Fruit fly (Drosophila melanogaster) whole organism, embryonic: Measurements from ENCODE around the gene CG43693.

Source experiments
- Ada2b ChIP-seq: fragments of 200-800 bp; sonication (Bioruptor generic); IDR thresholded peaks from 2 replicates; pipeline ENCODE4 v1.3.6; 2022; ENCODE audit warnings: missing biosample characterization, missing genetic modification characterization
- Awh ChIP-seq: fragments of 200-800 bp; sonication (Bioruptor generic); IDR thresholded peaks from 2 replicates; pipeline ENCODE4, ENCODE4 v1.3.6; 2022; ENCODE audit warnings: missing biosample characterization, missing genetic modification characterization
- CG10209 ChIP-seq: fragments of 200-800 bp; sonication (Bioruptor generic); optimal IDR thresholded peaks from 3 replicates; lab custom pipeline; 2017; ENCODE audit warnings: missing biosample characterization, mild to moderate bottlenecking, missing genetic modification characterization, missing genetic modification reagents
- CG10543 ChIP-seq: fragments of 200-800 bp; sonication (Bioruptor generic); optimal IDR thresholded peaks from 3 replicates; lab custom pipeline; 2017; ENCODE audit warnings: missing biosample characterization, mild to moderate bottlenecking, missing genetic modification characterization, moderate library complexity
- CG10565 ChIP-seq: fragments of 200-800 bp; sonication (Bioruptor generic); optimal IDR thresholded peaks from 3 replicates; lab custom pipeline; 2016; ENCODE audit warnings: missing biosample characterization, mild to moderate bottlenecking, missing genetic modification characterization
- CG12391 ChIP-seq: fragments of 200-800 bp; sonication (Bioruptor generic); optimal IDR thresholded peaks from 3 replicates; lab custom pipeline; 2018; ENCODE audit warnings: missing biosample characterization, mild to moderate bottlenecking, missing genetic modification characterization, moderate library complexity
- CG12744 ChIP-seq: fragments of 200-800 bp; sonication (Bioruptor generic); optimal IDR thresholded peaks from 2 replicates; lab custom pipeline; 2016; ENCODE audit warnings: missing biosample characterization, missing genetic modification characterization
- CG14710 ChIP-seq: fragments of 200-800 bp; sonication (Bioruptor generic); optimal IDR thresholded peaks from 3 replicates; lab custom pipeline; 2019; ENCODE audit warnings: missing biosample characterization, mild to moderate bottlenecking, missing genetic modification characterization, moderate library complexity
- CG15269 ChIP-seq: fragments of 200-800 bp; sonication (Bioruptor generic); optimal IDR thresholded peaks from 2 replicates; lab custom pipeline; 2018; ENCODE audit warnings: missing biosample characterization, mild to moderate bottlenecking, missing genetic modification characterization, moderate library complexity
- CG1603 ChIP-seq: fragments of 200-800 bp; sonication (Bioruptor generic); optimal IDR thresholded peaks from 2 replicates; lab custom pipeline; 2019; ENCODE audit warnings: missing biosample characterization, mild to moderate bottlenecking, missing genetic modification characterization, moderate library complexity
- CG17328 ChIP-seq: fragments of 200-800 bp; sonication (Bioruptor generic); IDR thresholded peaks from 2 replicates; pipeline ENCODE4 v1.3.6; 2022; ENCODE audit warnings: missing biosample characterization, missing genetic modification characterization
- CG18262 ChIP-seq: fragments of 200-800 bp; optimal IDR thresholded peaks from 3 replicates; lab custom pipeline; 2019; ENCODE audit warnings: missing biosample characterization, mild to moderate bottlenecking, missing genetic modification characterization, moderate library complexity
- CG2120 ChIP-seq: fragments of 200-800 bp; sonication (Bioruptor generic); optimal IDR thresholded peaks from 3 replicates; lab custom pipeline; 2016; ENCODE audit warnings: missing biosample characterization, missing genetic modification characterization
- CG33213 ChIP-seq: fragments of 200-800 bp; sonication (Bioruptor generic); optimal IDR thresholded peaks from 3 replicates; lab custom pipeline; 2016; ENCODE audit warnings: missing biosample characterization, missing genetic modification characterization
- CG3847 ChIP-seq: fragments of 200-800 bp; sonication (Bioruptor generic); IDR thresholded peaks from 2 replicates; pipeline ENCODE4 v1.3.6; 2022; ENCODE audit warnings: missing biosample characterization, missing genetic modification characterization
- CG6765 ChIP-seq: fragments of 200-800 bp; sonication (Bioruptor generic); optimal IDR thresholded peaks from 3 replicates; lab custom pipeline; 2017; ENCODE audit warnings: missing biosample characterization, mild to moderate bottlenecking, missing genetic modification characterization
- CG7372 ChIP-seq: fragments of 200-800 bp; sonication (Bioruptor generic); IDR thresholded peaks from 2 replicates; pipeline ENCODE4 v1.3.6; 2022; ENCODE audit warnings: missing biosample characterization, missing genetic modification characterization
- CG7556 ChIP-seq: fragments of 200-800 bp; sonication (Bioruptor generic); optimal IDR thresholded peaks from 2 replicates; lab custom pipeline; 2017; ENCODE audit warnings: missing biosample characterization, mild to moderate bottlenecking, missing genetic modification characterization
- CG8478 ChIP-seq: fragments of >200 bp; optimal IDR thresholded peaks from 2 replicates; lab custom pipeline; 2018
- CG9876 ChIP-seq: fragments of 200-800 bp; sonication (Bioruptor generic); optimal IDR thresholded peaks from 2 replicates; lab custom pipeline; 2016; ENCODE audit warnings: missing biosample characterization, missing genetic modification characterization
- CTCF ChIP-seq: fragments of 200-800 bp; sonication (Bioruptor generic); optimal IDR thresholded peaks from 2 replicates; lab custom pipeline; 2017; ENCODE audit warnings: missing biosample characterization, mild to moderate bottlenecking, missing genetic modification characterization, moderate library complexity
- Dek ChIP-seq: fragments of 200-800 bp; sonication (Bioruptor generic); optimal IDR thresholded peaks from 3 replicates; lab custom pipeline; 2019; ENCODE audit warnings: missing biosample characterization, mild to moderate bottlenecking, missing genetic modification characterization, moderate library complexity
- Drgx ChIP-seq: fragments of 200-800 bp; sonication (Bioruptor generic); IDR thresholded peaks from 2 replicates; pipeline ENCODE4 v1.3.6; 2022; ENCODE audit warnings: missing biosample characterization, missing genetic modification characterization
- E2f2 ChIP-seq: fragments of 200-800 bp; sonication (Bioruptor generic); IDR thresholded peaks from 2 replicates; pipeline ENCODE4 v1.3.6; 2022; ENCODE audit warnings: missing biosample characterization, missing genetic modification characterization
- ERR ChIP-seq: fragments of 200-800 bp; sonication (Bioruptor generic); optimal IDR thresholded peaks from 2 replicates; lab custom pipeline; 2016; ENCODE audit warnings: missing biosample characterization, missing genetic modification characterization
- Fer2 ChIP-seq: fragments of 200-800 bp; sonication (Bioruptor generic); optimal IDR thresholded peaks from 2 replicates; lab custom pipeline; 2018; ENCODE audit warnings: missing biosample characterization, mild to moderate bottlenecking, missing genetic modification characterization, moderate library complexity
- Gsc ChIP-seq: fragments of 200-800 bp; sonication (Bioruptor generic); IDR thresholded peaks from 2 replicates; pipeline ENCODE4 v1.3.6; 2022; ENCODE audit warnings: missing biosample characterization, missing genetic modification characterization
- Hey ChIP-seq: fragments of 200-800 bp; sonication (Bioruptor generic); optimal IDR thresholded peaks from 3 replicates; lab custom pipeline; 2018; ENCODE audit warnings: missing biosample characterization, mild to moderate bottlenecking, missing genetic modification characterization
- Hmx ChIP-seq: fragments of 200-800 bp; sonication (Bioruptor generic); optimal IDR thresholded peaks from 2 replicates; lab custom pipeline; 2016; ENCODE audit warnings: missing biosample characterization, missing genetic modification characterization
- Kr ChIP-seq: fragments of 200-800 bp; sonication (Bioruptor generic); optimal IDR thresholded peaks from 2 replicates; lab custom pipeline; 2017; ENCODE audit warnings: missing biosample characterization, mild to moderate bottlenecking, missing genetic modification characterization
- Lpt ChIP-seq: fragments of >200 bp; optimal IDR thresholded peaks from 2 replicates; lab custom pipeline; 2018; ENCODE audit warnings: missing biosample characterization, missing genetic modification characterization
- Meics ChIP-seq: fragments of 200-800 bp; sonication (Bioruptor generic); optimal IDR thresholded peaks from 2 replicates; lab custom pipeline; 2017; ENCODE audit warnings: missing biosample characterization, mild to moderate bottlenecking, missing genetic modification characterization
- NK7.1 ChIP-seq: fragments of 200-800 bp; sonication (Bioruptor generic); optimal IDR thresholded peaks from 3 replicates; lab custom pipeline; 2016; ENCODE audit warnings: missing biosample characterization, missing genetic modification characterization
- PHDP ChIP-seq: fragments of 200-800 bp; sonication (Bioruptor generic); optimal IDR thresholded peaks from 3 replicates; lab custom pipeline; 2018; ENCODE audit warnings: missing biosample characterization, mild to moderate bottlenecking, missing genetic modification characterization, moderate library complexity
- Sin3A ChIP-seq: fragments of >200 bp; optimal IDR thresholded peaks from 2 replicates; lab custom pipeline; 2018
- Usf ChIP-seq: fragments of 200-800 bp; sonication (Bioruptor generic); optimal IDR thresholded peaks from 2 replicates; lab custom pipeline; 2017; ENCODE audit warnings: missing genotype, missing biosample characterization, missing genetic modification characterization
- Vsx1 ChIP-seq: fragments of 200-800 bp; sonication (Bioruptor generic); optimal IDR thresholded peaks from 2 replicates; lab custom pipeline; 2017; ENCODE audit warnings: missing biosample characterization, mild to moderate bottlenecking, missing genetic modification characterization, missing genetic modification reagents
- bsh ChIP-seq, 2 experiments: fragments of 200-800 bp; sonication (Bioruptor generic); optimal IDR thresholded peaks; 2 replicates each; lab custom pipeline; 2017 to 2018; ENCODE audit warnings: mild to moderate bottlenecking in 2 of 2, missing biosample characterization in 2 of 2, missing genetic modification characterization in 2 of 2, moderate library complexity in 1 of 2
- cato ChIP-seq: fragments of 200-800 bp; sonication (Bioruptor generic); optimal IDR thresholded peaks from 2 replicates; lab custom pipeline; 2016; ENCODE audit warnings: missing biosample characterization, missing genetic modification characterization, borderline replicate concordance
- dmrt99B ChIP-seq: fragments of 200-800 bp; sonication (Bioruptor generic); optimal IDR thresholded peaks from 2 replicates; lab custom pipeline; 2018; ENCODE audit warnings: missing biosample characterization, mild to moderate bottlenecking, missing genetic modification characterization, moderate library complexity
- emc ChIP-seq: fragments of 200-800 bp; sonication (Bioruptor generic); optimal IDR thresholded peaks from 2 replicates; lab custom pipeline; 2016; ENCODE audit warnings: missing biosample characterization, missing genetic modification characterization
- gcm ChIP-seq: fragments of 200-800 bp; sonication (Bioruptor generic); optimal IDR thresholded peaks from 2 replicates; lab custom pipeline; 2019; ENCODE audit warnings: missing biosample characterization, mild to moderate bottlenecking, missing genetic modification characterization, moderate library complexity
- h ChIP-seq: fragments of >200 bp; optimal IDR thresholded peaks from 2 replicates; lab custom pipeline; 2017
- hth ChIP-seq: fragments of >200 bp; optimal IDR thresholded peaks from 2 replicates; lab custom pipeline; 2017; ENCODE audit warnings: inconsistent platforms
- jigr1 ChIP-seq: fragments of 200-800 bp; sonication (Bioruptor generic); IDR thresholded peaks from 3 replicates; pipeline ENCODE4 v1.3.6; 2022; ENCODE audit warnings: missing biosample characterization, missing genetic modification characterization
- lbe ChIP-seq: fragments of 200-800 bp; sonication (Bioruptor generic); optimal IDR thresholded peaks from 2 replicates; lab custom pipeline; 2016; ENCODE audit warnings: missing biosample characterization, mild to moderate bottlenecking, missing genetic modification characterization
- lola ChIP-seq, 3 experiments: fragments of >200 bp in 2 of 3; fragments of 200-800 bp in 1 of 3; sonication (Bioruptor generic) in 1 of 3; optimal IDR thresholded peaks; 2 replicates each; lab custom pipeline; 2017 to 2019; ENCODE audit warnings: missing biosample characterization in 3 of 3, missing genetic modification characterization in 3 of 3, mild to moderate bottlenecking in 1 of 3, moderate library complexity in 1 of 3
- lov ChIP-seq, 2 experiments: fragments of 200-800 bp in 1 of 2; fragments of >200 bp in 1 of 2; sonication (Bioruptor generic) in 1 of 2; IDR thresholded peaks in 1 of 2; optimal IDR thresholded peaks in 1 of 2; 2 replicates in 1 of 2; 3 replicates in 1 of 2; pipeline versions ENCODE4 v1.3.6 to Lab custom; 2017 to 2022; ENCODE audit warnings: missing biosample characterization in 1 of 2, missing genetic modification characterization in 1 of 2
- sens ChIP-seq: fragments of 200-800 bp; sonication (Bioruptor generic); peaks from one replicate; lab custom pipeline; 2016; ENCODE audit warnings: missing biosample characterization, missing genetic modification characterization
- slp2 ChIP-seq: fragments of 200-800 bp; sonication (Bioruptor generic); optimal IDR thresholded peaks from 2 replicates; lab custom pipeline; 2016; ENCODE audit warnings: missing biosample characterization, missing genetic modification characterization
- sr ChIP-seq: fragments of 200-800 bp; sonication (Bioruptor generic); IDR thresholded peaks from 3 replicates; pipeline ENCODE4 v1.3.6; 2022; ENCODE audit warnings: missing biosample characterization, missing genetic modification characterization
- stwl ChIP-seq: fragments of 200-800 bp; sonication (Bioruptor generic); optimal IDR thresholded peaks from 3 replicates; lab custom pipeline; 2018; ENCODE audit warnings: missing biosample characterization, mild to moderate bottlenecking, missing genetic modification characterization, moderate library complexity
- vvl ChIP-seq: fragments of 200-800 bp; sonication (Bioruptor generic); IDR thresholded peaks from 2 replicates; pipeline ENCODE4 v1.3.6; 2022; ENCODE audit warnings: missing biosample characterization, missing genetic modification characterization
- zf30C ChIP-seq: fragments of 200-800 bp; sonication (Bioruptor generic); optimal IDR thresholded peaks from 3 replicates; lab custom pipeline; 2018; ENCODE audit warnings: missing biosample characterization, mild to moderate bottlenecking, missing genetic modification characterization

The CG43693 gene

dm6 chr3L:11003980-11004379 lies 47.2 kb downstream of the CG43693 start (continued):
- no peak for TF ChIP-seq CG14710
- TF ChIP-seq bsh (GFP tag; optimal IDR thresholded peaks at IDR 0.05; lab: Kevin White, UChicago): no peak
- TF ChIP-seq Vsx1 (GFP tag; lab: Kevin White, UChicago): no peak
- no peak for TF ChIP-seq CTCF (GFP tag; lab: Kevin White, UChicago)
- TF ChIP-seq hth: no peak
- TF ChIP-seq CG8478 (lab: Kevin White, UChicago): no peak
- TF ChIP-seq lov (optimal IDR thresholded peaks at IDR 0.05; lab: Kevin White, UChicago): no peak
- no peak for TF ChIP-seq lov (GFP tag; IDR thresholded peaks at IDR 0.05; lab: Robert Waterston, UW)
- no peak for TF ChIP-seq CG10209 (GFP tag; lab: Kevin White, UChicago)
- no peak for TF ChIP-seq CG7556 (GFP tag; lab: Kevin White, UChicago)
- TF ChIP-seq Kr (GFP tag; lab: Kevin White, UChicago): no peak
- TF ChIP-seq gcm: peak; percentile 15
- TF ChIP-seq Hey: no peak
- no peak for TF ChIP-seq cato (GFP tag; lab: Kevin White, UChicago)
- TF ChIP-seq CG12744 (GFP tag; lab: Kevin White, UChicago): no peak
- TF ChIP-seq CG9876 (GFP tag; lab: Kevin White, UChicago): no peak
- no peak for TF ChIP-seq Fer2 (tag; lab: Kevin White, UChicago)
- no peak for TF ChIP-seq Ada2b (GFP tag; lab: Robert Waterston, UW)
- no peak for TF ChIP-seq Dek (tag; lab: Kevin White, UChicago)
- no peak for TF ChIP-seq E2f2
- TF ChIP-seq Sin3A (lab: Kevin White, UChicago): no peak
- no peak for TF ChIP-seq Usf
- no peak for TF ChIP-seq CG7372
- TF ChIP-seq CG1603 (tag; lab: Kevin White, UChicago): no peak
- no peak for TF ChIP-seq dmrt99B
- no peak for TF ChIP-seq emc (GFP tag; lab: Kevin White, UChicago)
- no peak for TF ChIP-seq Gsc (GFP tag; lab: Robert Waterston, UW)
- no peak for TF ChIP-seq slp2 (GFP tag; lab: Kevin White, UChicago)
- TF ChIP-seq CG2120: no peak
- no peak for TF ChIP-seq CG3847 (GFP tag; lab: Robert Waterston, UW)
- no peak for TF ChIP-seq CG17328 (GFP tag; lab: Robert Waterston, UW)
- TF ChIP-seq CG10543 (GFP tag; lab: Kevin White, UChicago): no peak
- TF ChIP-seq ERR (GFP tag; lab: Kevin White, UChicago): no peak
- TF ChIP-seq sr: no peak
- no peak for TF ChIP-seq Awh (GFP tag; lab: Robert Waterston, UW)
- no peak for TF ChIP-seq jigr1
- no peak for TF ChIP-seq NK7.1 (GFP tag; lab: Kevin White, UChicago)
- TF ChIP-seq zf30C: no peak
- TF ChIP-seq CG15269 (tag; lab: Kevin White, UChicago): no peak
- TF ChIP-seq Meics (GFP tag; lab: Kevin White, UChicago): no peak
- TF ChIP-seq lola (GFP tag; optimal IDR thresholded peaks at IDR 0.05; lab: Kevin White, UChicago): peak in 1 of 3 experiments; percentile 1
- no peak for TF ChIP-seq CG10565 (GFP tag; lab: Kevin White, UChicago)
- no peak for TF ChIP-seq lbe
- TF ChIP-seq vvl (GFP tag; lab: Robert Waterston, UW): peak; percentile 20; the same call in 1 of the 2 replicates
- TF ChIP-seq Drgx (GFP tag; lab: Robert Waterston, UW): no peak
- TF ChIP-seq Hmx (GFP tag; lab: Kevin White, UChicago): no peak
- no peak for TF ChIP-seq CG18262 (tag; lab: Kevin White, UChicago)
- no peak for TF ChIP-seq CG12391
- no peak for TF ChIP-seq Lpt
- TF ChIP-seq PHDP (tag; lab: Kevin White, UChicago): no peak
- no peak for TF ChIP-seq stwl (tag; lab: Kevin White, UChicago)
- no peak for TF ChIP-seq CG33213
- TF ChIP-seq h (lab: Kevin White, UChicago): no peak
- no peak for TF ChIP-seq CG6765
- peak; percentile 16 for TF ChIP-seq sens (GFP tag; lab: Kevin White, UChicago)
